Worm (Caenorhabditis elegans) whole organism, L1 larva: ENCODE measurements around the gene nlp-50.

Experiments
- nhr-237 ChIP-seq: fragments of 150-350 bp; optimal IDR thresholded peaks from 2 replicates; lab custom pipeline; 2014; ENCODE audit warnings: missing biosample characterization, missing genetic modification characterization
- snpc-4 ChIP-seq: fragments of 150-350 bp; optimal IDR thresholded peaks from 2 replicates; lab custom pipeline; 2014; ENCODE audit warnings: missing biosample characterization, missing genetic modification characterization

DNA sequence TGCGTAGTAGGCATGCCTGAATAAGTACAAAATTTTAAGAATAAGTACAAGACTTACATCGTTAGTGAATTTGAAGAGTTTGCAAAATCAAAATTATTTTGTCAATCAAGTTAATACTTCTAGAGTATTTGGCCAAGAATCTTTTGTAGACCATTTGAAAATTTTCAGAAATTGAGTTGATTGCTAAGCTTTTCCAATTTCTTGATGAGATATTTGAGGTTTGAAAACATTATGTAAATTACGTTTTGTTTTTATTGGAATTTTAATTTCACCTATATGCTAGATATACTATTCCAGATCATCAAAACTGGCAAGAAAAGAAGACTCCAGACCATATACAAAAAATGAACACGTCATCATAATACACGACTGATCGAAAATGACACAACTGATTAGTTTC, 38.2 kb downstream of the nlp-50 start, which contains the start of gene tab-1:
- TF ChIP-seq snpc-4 (tag; lab: Kevin White, UChicago) (no peak), nhr-237 (tag; lab: Kevin White, UChicago) (no peak)
